Worm (Caenorhabditis elegans) whole organism, L1 larva: ENCODE data around the gene Y111B2A.12.

Source experiments
- C04F5.9 ChIP-seq: sonication (generic microtip); optimal IDR thresholded peaks from 2 replicates; lab custom pipeline; 2016; ENCODE audit warnings: missing genetic modification characterization, missing compliant biosample characterization
- F16B12.6 ChIP-seq: fragments of 150-350 bp; optimal IDR thresholded peaks from 2 replicates; lab custom pipeline; 2014; ENCODE audit warnings: missing biosample characterization, missing genetic modification characterization
- aha-1 ChIP-seq: fragments of 150-350 bp; optimal IDR thresholded peaks from 2 replicates; lab custom pipeline; 2014; ENCODE audit warnings: missing biosample characterization, missing genetic modification characterization
- alr-1 ChIP-seq: fragments of 200-800 bp; sonication (Bioruptor generic); optimal IDR thresholded peaks from 2 replicates; lab custom pipeline; 2018; ENCODE audit warnings: borderline replicate concordance, mild to moderate bottlenecking, missing genetic modification characterization, missing compliant biosample characterization
- blmp-1 ChIP-seq: fragments of 150-350 bp; optimal IDR thresholded peaks from 2 replicates; lab custom pipeline; 2014; ENCODE audit warnings: missing biosample characterization, missing genetic modification characterization
- ceh-8 ChIP-seq: fragments of 200-800 bp; sonication (Bioruptor generic); optimal IDR thresholded peaks from 2 replicates; lab custom pipeline; 2018; ENCODE audit warnings: mild to moderate bottlenecking, missing genetic modification characterization, moderate library complexity, missing compliant biosample characterization
- ceh-88 ChIP-seq: fragments of 200-800 bp; sonication (Bioruptor generic); IDR thresholded peaks from 2 replicates; pipeline ENCODE4 v1.3.6; 2022; ENCODE audit warnings: missing genetic modification characterization, missing compliant biosample characterization
- dsc-1 ChIP-seq: sonication (generic microtip); optimal IDR thresholded peaks from 2 replicates; lab custom pipeline; 2016; ENCODE audit warnings: mild to moderate bottlenecking, missing genetic modification characterization, missing compliant biosample characterization
- efl-1 ChIP-seq, 4 experiments: fragments of 150-350 bp; optimal IDR thresholded peaks in 3 of 4; peaks in 1 of 4; 1 replicate in 1 of 4; 2 replicates in 3 of 4; lab custom pipeline; 2014; ENCODE audit warnings: missing biosample characterization in 2 of 4, missing genetic modification characterization in 2 of 4, missing genetic modification reagents in 2 of 4
- egl-13 ChIP-seq: sonication (generic microtip); optimal IDR thresholded peaks from 2 replicates; lab custom pipeline; 2016; ENCODE audit warnings: missing genotype, missing genetic modification reagents, missing genetic modification characterization, missing compliant biosample characterization
- elt-2 ChIP-seq: sonication (generic microtip); optimal IDR thresholded peaks from 2 replicates; lab custom pipeline; 2016; ENCODE audit warnings: missing genetic modification characterization, mild to moderate bottlenecking, inconsistent platforms, missing compliant biosample characterization, missing genetic modification reagents
- elt-3 ChIP-seq, 6 experiments: fragments of 150-350 bp in 1 of 6; sonication (generic microtip); optimal IDR thresholded peaks; 2 replicates each; lab custom pipeline; 2017 to 2018; ENCODE audit warnings: missing biosample characterization in 6 of 6, missing genetic modification characterization in 6 of 6, inconsistent platforms in 1 of 6
- ets-5 ChIP-seq: fragments of 200-800 bp; sonication (Bioruptor generic); IDR thresholded peaks from 2 replicates; pipeline ENCODE4 v1.3.6; 2022; ENCODE audit warnings: missing genetic modification characterization, missing compliant biosample characterization
- fkh-10 ChIP-seq: sonication (generic microtip); optimal IDR thresholded peaks from 2 replicates; lab custom pipeline; 2017; ENCODE audit warnings: missing biosample characterization, missing genetic modification reagents, missing genetic modification characterization
- fkh-4 ChIP-seq: sonication (generic microtip); optimal IDR thresholded peaks from 2 replicates; lab custom pipeline; 2016; ENCODE audit warnings: missing compliant biosample characterization, missing genetic modification characterization, borderline replicate concordance
- fkh-8 ChIP-seq: sonication (generic microtip); optimal IDR thresholded peaks from 2 replicates; lab custom pipeline; 2016; ENCODE audit warnings: mild to moderate bottlenecking, missing genetic modification characterization, missing compliant biosample characterization
- grh-1 ChIP-seq: fragments of 200-800 bp; sonication (Bioruptor generic); IDR thresholded peaks from 2 replicates; pipeline ENCODE4 v1.3.6; 2022; ENCODE audit warnings: missing genetic modification reagents, missing genetic modification characterization, missing compliant biosample characterization
- isw-1 ChIP-seq: fragments of 200-800 bp; sonication (Bioruptor generic); IDR thresholded peaks from 2 replicates; pipeline ENCODE4 v1.3.6; 2022; ENCODE audit warnings: missing genetic modification characterization, missing compliant biosample characterization
- jun-1 ChIP-seq: fragments of 150-350 bp; optimal IDR thresholded peaks from 2 replicates; lab custom pipeline; 2014; ENCODE audit warnings: missing biosample characterization, missing genetic modification reagents, missing genetic modification characterization
- lin-14 ChIP-seq: fragments of 200-800 bp; sonication (Bioruptor generic); optimal IDR thresholded peaks from 2 replicates; lab custom pipeline; 2018; ENCODE audit warnings: mild to moderate bottlenecking, missing genetic modification characterization, moderate library complexity, missing compliant biosample characterization
- lin-35 ChIP-seq, 2 experiments: fragments of 150-350 bp; optimal IDR thresholded peaks; 2 replicates each; lab custom pipeline; 2014; ENCODE audit warnings: missing biosample characterization in 2 of 2, missing genetic modification characterization in 2 of 2, missing genetic modification reagents in 2 of 2
- lin-39 ChIP-seq: fragments of 150-350 bp; optimal IDR thresholded peaks from 2 replicates; lab custom pipeline; 2014; ENCODE audit warnings: missing biosample characterization, missing genetic modification reagents, missing genetic modification characterization
- lsy-2 ChIP-seq, 2 experiments: fragments of 150-350 bp; optimal IDR thresholded peaks; 2 replicates each; lab custom pipeline; 2014; ENCODE audit warnings: missing biosample characterization in 2 of 2, missing genetic modification characterization in 2 of 2
- mab-9 ChIP-seq: fragments of 200-800 bp; sonication (Bioruptor generic); IDR thresholded peaks from 2 replicates; pipeline ENCODE4 v1.3.6; 2022; ENCODE audit warnings: missing genetic modification reagents, missing genetic modification characterization, missing compliant biosample characterization
- mdl-1 ChIP-seq, 2 experiments: fragments of 150-350 bp; optimal IDR thresholded peaks; 2 replicates each; lab custom pipeline; 2014 to 2017; ENCODE audit warnings: missing biosample characterization in 2 of 2, missing genetic modification characterization in 2 of 2, inconsistent platforms in 1 of 2
- mep-1 ChIP-seq: fragments of 150-350 bp; optimal IDR thresholded peaks from 2 replicates; lab custom pipeline; 2014; ENCODE audit warnings: missing biosample characterization, missing genetic modification characterization
- nhr-11 ChIP-seq: fragments of 150-350 bp; optimal IDR thresholded peaks from 2 replicates; lab custom pipeline; 2014; ENCODE audit warnings: missing biosample characterization, missing genetic modification characterization
- nhr-12 ChIP-seq: sonication (generic microtip); optimal IDR thresholded peaks from 2 replicates; lab custom pipeline; 2017; ENCODE audit warnings: missing biosample characterization, missing genetic modification characterization
- nhr-19 ChIP-seq: fragments of 200-800 bp; sonication (Bioruptor generic); conservative IDR thresholded peaks from 2 replicates; pipeline ENCODE4 v1.3.6; 2022; ENCODE audit warnings: missing genetic modification characterization, missing compliant biosample characterization
- nhr-20 ChIP-seq: sonication (generic microtip); optimal IDR thresholded peaks from 2 replicates; lab custom pipeline; 2016; ENCODE audit warnings: mild to moderate bottlenecking, missing genetic modification characterization, missing compliant biosample characterization
- nhr-237 ChIP-seq: fragments of 150-350 bp; optimal IDR thresholded peaks from 2 replicates; lab custom pipeline; 2014; ENCODE audit warnings: missing biosample characterization, missing genetic modification characterization
- nhr-77 ChIP-seq: fragments of 150-350 bp; optimal IDR thresholded peaks from 2 replicates; lab custom pipeline; 2014; ENCODE audit warnings: missing biosample characterization, missing genetic modification characterization
- nhr-85 ChIP-seq: sonication (generic microtip); peaks from one replicate; lab custom pipeline; 2016; ENCODE audit warnings: missing genetic modification characterization, inconsistent platforms, missing compliant biosample characterization
- nhr-90 ChIP-seq: sonication (generic microtip); optimal IDR thresholded peaks from 2 replicates; lab custom pipeline; 2016; ENCODE audit warnings: mild to moderate bottlenecking, missing genetic modification characterization, missing compliant biosample characterization; ENCODE audit not compliant: poor library complexity
- pag-3 ChIP-seq: sonication (generic microtip); optimal IDR thresholded peaks from 2 replicates; lab custom pipeline; 2017; ENCODE audit warnings: missing genetic modification characterization, mild to moderate bottlenecking, missing compliant biosample characterization, antibody characterized with exemption, borderline replicate concordance; ENCODE audit not compliant: insufficient read depth
- snu-23 ChIP-seq: sonication (generic microtip); optimal IDR thresholded peaks from 2 replicates; lab custom pipeline; 2016; ENCODE audit warnings: missing genetic modification characterization, missing compliant biosample characterization
- sptf-1 ChIP-seq: fragments of 150-350 bp; optimal IDR thresholded peaks from 2 replicates; lab custom pipeline; 2014; ENCODE audit warnings: missing biosample characterization, missing genetic modification characterization
- tbx-2 ChIP-seq: sonication (generic microtip); optimal IDR thresholded peaks from 2 replicates; lab custom pipeline; 2016; ENCODE audit warnings: missing genetic modification characterization, missing compliant biosample characterization
- tlp-1 ChIP-seq: fragments of 150-350 bp; optimal IDR thresholded peaks from 2 replicates; lab custom pipeline; 2014; ENCODE audit warnings: missing biosample characterization, missing genetic modification characterization
- unc-130 ChIP-seq: fragments of 150-350 bp; optimal IDR thresholded peaks from 2 replicates; lab custom pipeline; 2017; ENCODE audit warnings: missing biosample characterization, missing genetic modification characterization, inconsistent platforms
- unc-86 ChIP-seq: sonication (generic microtip); optimal IDR thresholded peaks from 2 replicates; lab custom pipeline; 2016; ENCODE audit warnings: missing genetic modification characterization, missing compliant biosample characterization
- unc-98 ChIP-seq: fragments of 200-800 bp; sonication (Bioruptor generic); IDR thresholded peaks from 2 replicates; pipeline ENCODE4 v1.3.6; 2022; ENCODE audit warnings: missing genetic modification characterization, missing compliant biosample characterization
- xbp-1 ChIP-seq: sonication (generic microtip); optimal IDR thresholded peaks from 2 replicates; lab custom pipeline; 2016; ENCODE audit warnings: missing genetic modification characterization, missing compliant biosample characterization

The Y111B2A.12 gene

ce11 chrIII:12568962-12569361 lies 40.1 kb upstream of the Y111B2A.12 start:
- TF ChIP-seq efl-1 (optimal IDR thresholded peaks at IDR 0.05; lab: Kevin White, UChicago) = no peak
- peak in 1 of 2 experiments; percentile 41 for TF ChIP-seq efl-1 (GFP tag; optimal IDR thresholded peaks at IDR 0.05 in 1 of 2; lab: Kevin White, UChicago)
- TF ChIP-seq elt-2 (tag; lab: Kevin White, UChicago) = peak; percentile 30
- TF ChIP-seq nhr-77 (tag; lab: Kevin White, UChicago) = no peak
- TF ChIP-seq alr-1 (tag; lab: Kevin White, UChicago) = no peak
- TF ChIP-seq lsy-2 (tag; optimal IDR thresholded peaks at IDR 0.05; lab: Kevin White, UChicago) = no peak

ce11 chrIII:12569870-12570269 lies 39.2 kb upstream of the Y111B2A.12 start:
- no peak for TF ChIP-seq jun-1
- no peak for TF ChIP-seq ceh-8 (GFP tag; lab: Kevin White, UChicago)
- no peak for TF ChIP-seq tlp-1
- TF ChIP-seq alr-1 (tag; lab: Kevin White, UChicago) = no peak
- TF ChIP-seq, all 84 proteins: peak for 0

- no peak for TF ChIP-seq F16B12.6
- TF ChIP-seq ceh-8 (GFP tag; lab: Kevin White, UChicago) = no peak
- TF ChIP-seq sptf-1 (tag; lab: Kevin White, UChicago) = no peak
- peak; percentile 40 for TF ChIP-seq nhr-85
- TF ChIP-seq mdl-1 (tag; optimal IDR thresholded peaks at IDR 0.05; lab: Kevin White, UChicago) = no peak
- TF ChIP-seq ceh-88 = no peak
- TF ChIP-seq pag-3 = no peak
- peak; percentile 2 for TF ChIP-seq blmp-1
- no peak for TF ChIP-seq C04F5.9 (tag; lab: Kevin White, UChicago)
- peak; percentile 47 for TF ChIP-seq lin-14 (GFP tag; lab: Kevin White, UChicago)
- TF ChIP-seq nhr-90 (tag; lab: Kevin White, UChicago) = no peak
- peak; percentile 11 for TF ChIP-seq snu-23 (GFP tag; lab: Kevin White, UChicago)
- TF ChIP-seq isw-1 = no peak
- TF ChIP-seq lsy-2 (tag; optimal IDR thresholded peaks at IDR 0.05; lab: Kevin White, UChicago) = peak; percentile 14 to 34
- no peak for TF ChIP-seq egl-13 (tag; lab: Kevin White, UChicago)
- peak in 1 of 2 experiments; percentile 10 for TF ChIP-seq lin-35 (GFP tag; optimal IDR thresholded peaks at IDR 0.05; lab: Kevin White, UChicago)
- no peak for TF ChIP-seq lin-39 (tag; lab: Kevin White, UChicago)
- no peak for TF ChIP-seq nhr-12
- no peak for TF ChIP-seq dsc-1 (tag; lab: Kevin White, UChicago)
Observed at ce11 chrIII:12575350-12576292, 33.5 kb upstream of the Y111B2A.12 start, which contains the start of gene aakg-1. Gene aakg-1 (minus strand): TSS chrIII:12575401.

- TF ChIP-seq ceh-8 (GFP tag; lab: Kevin White, UChicago) = peak; percentile 44
- peak; percentile 70 for TF ChIP-seq mab-9 (GFP tag; lab: Robert Waterston, UW)
- TF ChIP-seq unc-98 (GFP tag; lab: Robert Waterston, UW) = peak; percentile 58; the same call in 1 of the 2 replicates
- TF ChIP-seq nhr-11 = peak; percentile 89
- TF ChIP-seq nhr-237 (tag; lab: Kevin White, UChicago) = peak; percentile 85
- no peak for TF ChIP-seq ets-5 (GFP tag; lab: Robert Waterston, UW)
- TF ChIP-seq elt-2 (tag; lab: Kevin White, UChicago) = peak; percentile 48
- TF ChIP-seq unc-86 (tag; lab: Kevin White, UChicago) = peak; percentile 91
- peak; percentile 68 for TF ChIP-seq blmp-1
- TF ChIP-seq lsy-2 (tag; optimal IDR thresholded peaks at IDR 0.05; lab: Kevin White, UChicago) = peak; percentile 93 to 96
- peak; percentile 30 for TF ChIP-seq fkh-4
- TF ChIP-seq aha-1 (tag; lab: Kevin White, UChicago) = no peak
- peak; percentile 86 for TF ChIP-seq xbp-1 (tag; lab: Kevin White, UChicago)
- TF ChIP-seq nhr-20 (tag; lab: Kevin White, UChicago) = peak; percentile 95
- TF ChIP-seq tbx-2 (tag; lab: Kevin White, UChicago) = peak; percentile 95
- TF ChIP-seq dsc-1 (tag; lab: Kevin White, UChicago) = peak; percentile 88
- TF ChIP-seq grh-1 = peak; percentile 67
- no peak for TF ChIP-seq sptf-1 (tag; lab: Kevin White, UChicago)
- peak; percentile 89 for TF ChIP-seq fkh-10 (GFP tag; lab: Kevin White, UChicago)
- peak in 3 of 6 experiments; percentile 6 to 81 (median 74) for TF ChIP-seq elt-3 (tag; optimal IDR thresholded peaks at IDR 0.05; lab: Kevin White, UChicago)
- TF ChIP-seq lin-39 (tag; lab: Kevin White, UChicago) = peak; percentile 75
- peak; percentile 94 for TF ChIP-seq fkh-8 (tag; lab: Kevin White, UChicago)
- TF ChIP-seq nhr-19 (GFP tag; lab: Robert Waterston, UW) = peak; percentile 92
- TF ChIP-seq mep-1 (tag; lab: Kevin White, UChicago) = peak; percentile 93
- TF ChIP-seq snu-23 (GFP tag; lab: Kevin White, UChicago) = peak; percentile 98
- TF ChIP-seq unc-130 (tag; lab: Kevin White, UChicago) = peak; percentile 94
Observed at ce11 chrIII:12583466-12583865, 25.6 kb upstream of the Y111B2A.12 start.
